Worm (Caenorhabditis elegans) whole organism, late embryonic: ENCODE data around the gene rps-30.

Source experiments
- C38D4.7 ChIP-seq: fragments of 200-800 bp; sonication (Bioruptor generic); optimal IDR thresholded peaks from 2 replicates; lab custom pipeline; 2018; ENCODE audit warnings: mild to moderate bottlenecking, missing genetic modification characterization, moderate library complexity, missing compliant biosample characterization
- K09A11.1 ChIP-seq: sonication (generic microtip); optimal IDR thresholded peaks from 2 replicates; lab custom pipeline; 2017; ENCODE audit warnings: antibody characterized with exemption, mild to moderate bottlenecking, missing genetic modification characterization, missing compliant biosample characterization; ENCODE audit not compliant: insufficient read depth
- T23F11.4 ChIP-seq: fragments of 200-800 bp; sonication (Bioruptor generic); optimal IDR thresholded peaks from 2 replicates; lab custom pipeline; 2018; ENCODE audit warnings: mild to moderate bottlenecking, missing genetic modification characterization, missing compliant biosample characterization
- Y22D7AL.16 ChIP-seq: sonication (generic microtip); optimal IDR thresholded peaks from 2 replicates; lab custom pipeline; 2016; ENCODE audit warnings: missing genetic modification characterization, missing compliant biosample characterization
- ahr-1 ChIP-seq: sonication (generic microtip); optimal IDR thresholded peaks from 2 replicates; lab custom pipeline; 2016; ENCODE audit warnings: missing genetic modification characterization, missing compliant biosample characterization
- ceh-14 ChIP-seq: sonication (generic microtip); optimal IDR thresholded peaks from 2 replicates; lab custom pipeline; 2016; ENCODE audit warnings: missing genotype, missing genetic modification characterization, missing compliant biosample characterization
- ceh-18 ChIP-seq: sonication (generic microtip); optimal IDR thresholded peaks from 2 replicates; lab custom pipeline; 2016; ENCODE audit warnings: missing genetic modification characterization, missing compliant biosample characterization
- ceh-19 ChIP-seq: fragments of 200-800 bp; sonication (Bioruptor generic); optimal IDR thresholded peaks from 2 replicates; lab custom pipeline; 2018; ENCODE audit warnings: mild to moderate bottlenecking, missing genetic modification characterization, missing compliant biosample characterization
- ceh-2 ChIP-seq: sonication (generic microtip); optimal IDR thresholded peaks from 2 replicates; lab custom pipeline; 2016; ENCODE audit warnings: missing genotype, missing genetic modification characterization, missing compliant biosample characterization
- ceh-22 ChIP-seq: sonication (generic microtip); optimal IDR thresholded peaks from 2 replicates; lab custom pipeline; 2017; ENCODE audit warnings: missing biosample characterization, missing genetic modification characterization
- ceh-24 ChIP-seq: sonication (generic microtip); optimal IDR thresholded peaks from 2 replicates; lab custom pipeline; 2016; ENCODE audit warnings: mild to moderate bottlenecking, missing genetic modification characterization, missing compliant biosample characterization
- ceh-31 ChIP-seq: sonication (generic microtip); optimal IDR thresholded peaks from 2 replicates; lab custom pipeline; 2016; ENCODE audit warnings: missing genetic modification characterization, missing compliant biosample characterization
- ceh-45 ChIP-seq: fragments of 200-800 bp; sonication (Bioruptor generic); IDR thresholded peaks from 2 replicates; pipeline ENCODE4 v1.3.6; 2022; ENCODE audit warnings: missing genetic modification reagents, missing genetic modification characterization, missing compliant biosample characterization
- ceh-9 ChIP-seq: sonication (generic microtip); optimal IDR thresholded peaks from 2 replicates; lab custom pipeline; 2016; ENCODE audit warnings: mild to moderate bottlenecking, missing genetic modification characterization, inconsistent platforms, missing compliant biosample characterization
- dmd-4 ChIP-seq: sonication (generic microtip); optimal IDR thresholded peaks from 2 replicates; lab custom pipeline; 2016; ENCODE audit warnings: borderline replicate concordance, missing genetic modification characterization, missing compliant biosample characterization
- elt-4 ChIP-seq: sonication (generic microtip); optimal IDR thresholded peaks from 2 replicates; lab custom pipeline; 2016; ENCODE audit warnings: missing genetic modification characterization, missing compliant biosample characterization
- eyg-1 ChIP-seq: sonication (generic microtip); optimal IDR thresholded peaks from 2 replicates; lab custom pipeline; 2016; ENCODE audit warnings: missing genotype, missing genetic modification characterization, missing compliant biosample characterization
- fax-1 ChIP-seq: sonication (generic microtip); optimal IDR thresholded peaks from 2 replicates; lab custom pipeline; 2016; ENCODE audit warnings: missing genotype, missing genetic modification characterization, missing compliant biosample characterization
- fkh-10 ChIP-seq: fragments of 150-350 bp; optimal IDR thresholded peaks from 2 replicates; lab custom pipeline; 2014; ENCODE audit warnings: missing biosample characterization, missing genetic modification reagents, missing genetic modification characterization
- fkh-6 ChIP-seq: sonication (generic microtip); optimal IDR thresholded peaks from 2 replicates; lab custom pipeline; 2016; ENCODE audit warnings: missing genetic modification characterization, missing compliant biosample characterization
- gmeb-2 ChIP-seq: sonication (generic microtip); optimal IDR thresholded peaks from 2 replicates; lab custom pipeline; 2016; ENCODE audit warnings: missing genetic modification characterization, inconsistent platforms, missing compliant biosample characterization
- hlh-13 ChIP-seq: fragments of 200-800 bp; sonication (Bioruptor generic); optimal IDR thresholded peaks from 2 replicates; lab custom pipeline; 2018; ENCODE audit warnings: mild to moderate bottlenecking, missing genetic modification characterization, missing compliant biosample characterization
- hlh-30 ChIP-seq: sonication (generic microtip); optimal IDR thresholded peaks from 2 replicates; lab custom pipeline; 2017; ENCODE audit warnings: antibody characterized with exemption, missing genetic modification characterization, missing compliant biosample characterization; ENCODE audit not compliant: insufficient read depth
- lin-11 ChIP-seq: fragments of 200-800 bp; sonication (Bioruptor generic); optimal IDR thresholded peaks from 2 replicates; lab custom pipeline; 2018; ENCODE audit warnings: mild to moderate bottlenecking, missing genetic modification characterization, missing compliant biosample characterization
- nfya-1 ChIP-seq: sonication (generic microtip); optimal IDR thresholded peaks from 2 replicates; lab custom pipeline; 2017; ENCODE audit warnings: missing genetic modification characterization, mild to moderate bottlenecking, missing compliant biosample characterization, antibody characterized with exemption, moderate library complexity
- npax-4 ChIP-seq: sonication (generic microtip); optimal IDR thresholded peaks from 2 replicates; lab custom pipeline; 2016; ENCODE audit warnings: missing genetic modification characterization, missing compliant biosample characterization
- odd-2 ChIP-seq: sonication (generic microtip); optimal IDR thresholded peaks from 2 replicates; lab custom pipeline; 2017; ENCODE audit warnings: antibody characterized with exemption, mild to moderate bottlenecking, missing genetic modification characterization, missing compliant biosample characterization
- pax-1 ChIP-seq: fragments of 150-350 bp; optimal IDR thresholded peaks from 2 replicates; lab custom pipeline; 2014; ENCODE audit warnings: missing biosample characterization, missing genetic modification characterization
- ref-2 ChIP-seq: sonication (generic microtip); optimal IDR thresholded peaks from 2 replicates; lab custom pipeline; 2016; ENCODE audit warnings: missing genetic modification characterization, missing compliant biosample characterization
- rnt-1 ChIP-seq: sonication (generic microtip); optimal IDR thresholded peaks from 2 replicates; lab custom pipeline; 2016; ENCODE audit warnings: missing genetic modification characterization, missing compliant biosample characterization
- sdc-2 ChIP-seq: sonication (generic microtip); optimal IDR thresholded peaks from 2 replicates; lab custom pipeline; 2016; ENCODE audit warnings: missing genotype, missing genetic modification characterization, missing compliant biosample characterization
- sox-4 ChIP-seq: sonication (generic microtip); optimal IDR thresholded peaks from 2 replicates; lab custom pipeline; 2017; ENCODE audit warnings: mild to moderate bottlenecking, missing genetic modification characterization, inconsistent platforms, missing compliant biosample characterization
- syd-9 ChIP-seq: sonication (generic microtip); optimal IDR thresholded peaks from 2 replicates; lab custom pipeline; 2016; ENCODE audit warnings: mild to moderate bottlenecking, missing genetic modification characterization, moderate library complexity, missing compliant biosample characterization
- ttx-3 ChIP-seq: sonication (generic microtip); optimal IDR thresholded peaks from 2 replicates; lab custom pipeline; 2016; ENCODE audit warnings: missing genetic modification reagents, missing genetic modification characterization, missing compliant biosample characterization
- unc-42 ChIP-seq: sonication (generic microtip); optimal IDR thresholded peaks from 2 replicates; lab custom pipeline; 2016; ENCODE audit warnings: missing genotype, missing genetic modification characterization, missing compliant biosample characterization
- unc-55 ChIP-seq: sonication (generic microtip); optimal IDR thresholded peaks from 2 replicates; lab custom pipeline; 2017; ENCODE audit warnings: missing biosample characterization, missing genetic modification reagents, missing genetic modification characterization
- ztf-16 ChIP-seq: sonication (generic microtip); optimal IDR thresholded peaks from 2 replicates; lab custom pipeline; 2017; ENCODE audit warnings: missing genetic modification characterization, missing compliant biosample characterization

The rps-30 gene

ce11 chrV:7735319-7735718, 41.1 kb upstream of the rps-30 start, which contains the start of gene srr-10:
TSS of gene srr-10 (plus strand) at chrV:7735619.
- no peak for TF ChIP-seq npax-4 (tag; lab: Kevin White, UChicago)
- TF ChIP-seq ceh-9 (tag; lab: Kevin White, UChicago), result no peak
- no peak for TF ChIP-seq fkh-6 (tag; lab: Kevin White, UChicago)
- TF ChIP-seq ahr-1 (tag; lab: Kevin White, UChicago), result no peak
- TF ChIP-seq eyg-1, result no peak
- no peak for TF ChIP-seq lin-11
- no peak for TF ChIP-seq ref-2 (tag; lab: Kevin White, UChicago)
- no peak for TF ChIP-seq ceh-45
- no peak for TF ChIP-seq T23F11.4
- TF ChIP-seq nfya-1 (tag; lab: Kevin White, UChicago), result no peak
- TF ChIP-seq elt-4 (tag; lab: Kevin White, UChicago), result no peak

- TF ChIP-seq ceh-2 (tag; lab: Kevin White, UChicago), result no peak
- TF ChIP-seq dmd-4 (tag; lab: Kevin White, UChicago), result no peak
- TF ChIP-seq ceh-14 (tag; lab: Kevin White, UChicago), result no peak
- TF ChIP-seq Y22D7AL.16, result no peak
- TF ChIP-seq K09A11.1 (tag; lab: Kevin White, UChicago), result no peak
- no peak for TF ChIP-seq fkh-6 (tag; lab: Kevin White, UChicago)
- no peak for TF ChIP-seq ceh-19
- TF ChIP-seq syd-9 (tag; lab: Kevin White, UChicago), result no peak
- TF ChIP-seq ceh-31 (tag; lab: Kevin White, UChicago), result no peak
- TF ChIP-seq npax-4 (tag; lab: Kevin White, UChicago), result no peak
- no peak for TF ChIP-seq ahr-1 (tag; lab: Kevin White, UChicago)
- no peak for TF ChIP-seq hlh-13 (GFP tag; lab: Kevin White, UChicago)
- no peak for TF ChIP-seq sox-4 (tag; lab: Kevin White, UChicago)
- no peak for TF ChIP-seq fkh-10 (GFP tag; lab: Kevin White, UChicago)
- no peak for TF ChIP-seq C38D4.7 (GFP tag; lab: Kevin White, UChicago)
- TF ChIP-seq gmeb-2, result no peak
- TF ChIP-seq odd-2 (tag; lab: Kevin White, UChicago), result no peak
- TF ChIP-seq ceh-18 (tag; lab: Kevin White, UChicago), result no peak
- no peak for TF ChIP-seq ref-2 (tag; lab: Kevin White, UChicago)
- TF ChIP-seq unc-42 (tag; lab: Kevin White, UChicago), result no peak
Observed at ce11 chrV:7737710-7738109, 38.7 kb upstream of the rps-30 start, which contains the start of gene srr-9. TSS of gene srr-9 (plus strand) at chrV:7738010.

DNA sequence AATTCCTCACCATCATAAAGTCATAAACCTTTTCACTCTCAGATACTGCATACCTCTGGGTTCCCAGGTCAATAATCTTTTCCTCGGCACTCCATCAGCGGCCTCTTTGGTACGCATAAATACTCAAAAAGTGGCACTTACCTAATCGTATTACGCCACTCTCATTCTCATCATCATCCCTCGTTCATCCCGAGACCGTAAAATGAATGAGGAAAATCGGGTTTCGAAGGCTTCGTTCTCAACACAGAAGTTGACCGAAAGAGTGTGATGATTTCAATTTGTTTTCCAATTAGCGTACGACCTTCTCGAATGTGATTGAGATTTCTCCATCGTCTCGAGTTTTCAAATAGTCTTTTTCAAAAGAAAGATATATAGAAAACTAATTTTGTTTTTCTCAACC, 36.4 kb upstream of the rps-30 start:
- no peak for TF ChIP-seq pax-1 (tag; lab: Kevin White, UChicago)
- TF ChIP-seq fax-1 (tag; lab: Kevin White, UChicago), result no peak
- no peak for TF ChIP-seq hlh-30 (tag; lab: Kevin White, UChicago)
- TF ChIP-seq unc-55, result no peak
- TF ChIP-seq K09A11.1 (tag; lab: Kevin White, UChicago), result no peak
- TF ChIP-seq ceh-24 (tag; lab: Kevin White, UChicago), result no peak
- no peak for TF ChIP-seq ceh-9 (tag; lab: Kevin White, UChicago)
- TF ChIP-seq ttx-3 (tag; lab: Kevin White, UChicago), result no peak

- TF ChIP-seq Y22D7AL.16 (no peak), ceh-22 (no peak), rnt-1 (tag; lab: Kevin White, UChicago) (no peak), fkh-6 (tag; lab: Kevin White, UChicago) (no peak), fkh-10 (GFP tag; lab: Kevin White, UChicago) (no peak), sdc-2 (no peak), unc-55 (no peak), ztf-16 (tag; lab: Kevin White, UChicago) (no peak)
Observed at ce11 chrV:7741918-7742317, 34.5 kb upstream of the rps-30 start.
